Fruit fly (Drosophila melanogaster): ENCODE results near the gene mura.

mura gene

dm6 chr3R:9502416-9502763 lies 49.2 kb downstream of the mura start, which contains the start of gene RhoL (continued):
- TF ChIP-seq CG13624 (GFP tag; optimal IDR thresholded peaks at IDR 0.05) (peak; percentile 54), Sox102F (GFP tag; optimal IDR thresholded peaks at IDR 0.05) (no peak), CG1233 (GFP tag; optimal IDR thresholded peaks at IDR 0.05) (no peak), lmd (GFP tag; IDR thresholded peaks at IDR 0.05) (no peak), sisA (GFP tag; IDR thresholded peaks at IDR 0.05) (no peak), Deaf1 (tag; optimal IDR thresholded peaks at IDR 0.05) (peak; percentile 95), CG13287 (GFP tag; IDR thresholded peaks at IDR 0.05; ENCODE audit: partially characterized antibody) (peak; percentile 73), CG10267 (tag; optimal IDR thresholded peaks at IDR 0.05) (no peak), hbn (GFP tag; IDR thresholded peaks at IDR 0.05; ENCODE audit: partially characterized antibody) (peak; percentile 38; the same call in 1 of the 2 replicates), al (GFP tag; IDR thresholded peaks at IDR 0.05) (no peak), Nf-YA (GFP tag; IDR thresholded peaks at IDR 0.05) (0 out of 2 replicates have a peak, but pooled peaks have one; percentile 24), CG4360 (GFP tag; IDR thresholded peaks at IDR 0.05) (no peak), Atf6 (GFP tag; IDR thresholded peaks at IDR 0.05) (no peak), Xbp1 (GFP tag; optimal IDR thresholded peaks at IDR 0.05) (peak; percentile 21), CG15696 (tag; optimal IDR thresholded peaks at IDR 0.05) (no peak), Bgb (GFP tag; IDR thresholded peaks at IDR 0.05; ENCODE audit: partially characterized antibody) (peak; percentile 59; the same call in 1 of the 2 replicates), CG6272 (GFP tag; IDR thresholded peaks at IDR 0.05) (no peak), CG4854 (GFP tag; optimal IDR thresholded peaks at IDR 0.05) (no peak), otp (GFP tag; IDR thresholded peaks at IDR 0.05) (no peak), CG5245 (GFP tag; optimal IDR thresholded peaks at IDR 0.05) (no peak), NfI (GFP tag; optimal IDR thresholded peaks at IDR 0.05) (peak; percentile 3), CG8290 (GFP tag; optimal IDR thresholded peaks at IDR 0.05) (no peak), CG8290 (tag; optimal IDR thresholded peaks at IDR 0.05) (peak in 1 of 2 experiments; percentile 70), lov (optimal IDR thresholded peaks at IDR 0.05) (no peak), lov (GFP tag; IDR thresholded peaks at IDR 0.05) (peak; percentile 58; the same call in 1 of the 3 replicates), CG15479 (GFP tag; optimal IDR thresholded peaks at IDR 0.05) (no peak), CG6765 (GFP tag; optimal IDR thresholded peaks at IDR 0.05) (peak; percentile 32), CG12071 (GFP tag; optimal IDR thresholded peaks at IDR 0.05) (peak; percentile 60), knrl (GFP tag; IDR thresholded peaks at IDR 0.05; ENCODE audit: partially characterized antibody) (no peak), gem (tag; optimal IDR thresholded peaks at IDR 0.05) (no peak), pnt (GFP tag; optimal IDR thresholded peaks at IDR 0.05) (no peak), kah (GFP tag; optimal IDR thresholded peaks at IDR 0.05) (peak; percentile 41), CG18011 (GFP tag; optimal IDR thresholded peaks at IDR 0.05) (no peak), Asciz (GFP tag; optimal IDR thresholded peaks at IDR 0.05) (no peak), nau (GFP tag; optimal IDR thresholded peaks at IDR 0.05) (peak; percentile 37), NFAT (GFP tag; IDR thresholded peaks at IDR 0.05) (0 out of 2 replicates have a peak, but pooled peaks have one; percentile 21), CG34224 (GFP tag; IDR thresholded peaks at IDR 0.05; ENCODE audit: partially characterized antibody) (peak; percentile 35; the same call in 2 of the 3 replicates), tin (GFP tag; optimal IDR thresholded peaks at IDR 0.05) (no peak), cg (GFP tag; optimal IDR thresholded peaks at IDR 0.05) (no peak), jing (GFP tag; optimal IDR thresholded peaks at IDR 0.05) (no peak), Ets65A (GFP tag) (no peak), CG8924 (tag; optimal IDR thresholded peaks at IDR 0.05) (peak; percentile 20), lilli (GFP tag; optimal IDR thresholded peaks at IDR 0.05) (peak; percentile 34), Dbx (GFP tag; IDR thresholded peaks at IDR 0.05) (peak; percentile 39; the same call in 1 of the 3 replicates), CG9609 (GFP tag; optimal IDR thresholded peaks at IDR 0.05) (no peak), phol (tag; optimal IDR thresholded peaks at IDR 0.05) (no peak), gsb-n (tag; optimal IDR thresholded peaks at IDR 0.05) (no peak), CG3281 (GFP tag; optimal IDR thresholded peaks at IDR 0.05) (peak; percentile 26), CG8089 (GFP tag; optimal IDR thresholded peaks at IDR 0.05) (no peak), yki (optimal IDR thresholded peaks at IDR 0.05) (peak; percentile 75), pan (optimal IDR thresholded peaks at IDR 0.05) (no peak), pan (GFP tag; optimal IDR thresholded peaks at IDR 0.05 in 1 of 2, IDR thresholded peaks at IDR 0.05 in 1 of 2) (peak in 1 of 2 experiments; percentile 14)
